Fruit fly (Drosophila melanogaster) whole organism, embryonic: ENCODE data around the gene CG43093.

Experiments
- Antp ChIP-seq: fragments of 200-800 bp; sonication (Bioruptor generic); optimal IDR thresholded peaks from 3 replicates; lab custom pipeline; 2016; ENCODE audit warnings: missing biosample characterization, missing genetic modification characterization
- B-H2 ChIP-seq: fragments of 200-800 bp; sonication (Bioruptor generic); optimal IDR thresholded peaks from 2 replicates; lab custom pipeline; 2018; ENCODE audit warnings: missing biosample characterization, mild to moderate bottlenecking, missing genetic modification characterization
- Bgb ChIP-seq: fragments of 200-800 bp; sonication (Bioruptor generic); IDR thresholded peaks from 2 replicates; pipeline ENCODE4 v1.3.6; 2022; ENCODE audit warnings: missing biosample characterization, missing genetic modification characterization; ENCODE audit not compliant: partially characterized antibody
- CG11456 ChIP-seq: fragments of 200-800 bp; sonication (Bioruptor generic); IDR thresholded peaks from 3 replicates; pipeline ENCODE4 v1.3.6; 2022; ENCODE audit warnings: missing biosample characterization, missing genetic modification characterization
- CG11504 ChIP-seq: fragments of 200-800 bp; sonication (Bioruptor generic); optimal IDR thresholded peaks from 3 replicates; lab custom pipeline; 2019; ENCODE audit warnings: missing biosample characterization, mild to moderate bottlenecking, missing genetic modification characterization, moderate library complexity
- CG11695 ChIP-seq: fragments of 200-800 bp; sonication (Bioruptor generic); IDR thresholded peaks from 3 replicates; pipeline ENCODE4 v1.3.6; 2022; ENCODE audit warnings: missing biosample characterization, missing genetic modification characterization
- CG13775 ChIP-seq: fragments of 200-800 bp; sonication (Bioruptor generic); optimal IDR thresholded peaks from 3 replicates; lab custom pipeline; 2017; ENCODE audit warnings: missing biosample characterization, mild to moderate bottlenecking, missing genetic modification characterization
- CG14965 ChIP-seq: fragments of 200-800 bp; sonication (Bioruptor generic); optimal IDR thresholded peaks from 2 replicates; lab custom pipeline; 2016; ENCODE audit warnings: missing biosample characterization, missing genetic modification characterization, borderline replicate concordance
- CG15073 ChIP-seq: fragments of 200-800 bp; sonication (Bioruptor generic); optimal IDR thresholded peaks from 2 replicates; lab custom pipeline; 2016; ENCODE audit warnings: missing biosample characterization, missing genetic modification characterization
- CG1602 ChIP-seq: fragments of 200-800 bp; sonication (Bioruptor generic); optimal IDR thresholded peaks from 3 replicates; lab custom pipeline; 2016; ENCODE audit warnings: missing biosample characterization, missing genetic modification characterization
- CG1647 ChIP-seq: fragments of 200-800 bp; sonication (Bioruptor generic); optimal IDR thresholded peaks from 3 replicates; lab custom pipeline; 2016; ENCODE audit warnings: missing biosample characterization, missing genetic modification characterization
- CG16863 ChIP-seq: fragments of 200-800 bp; sonication (Bioruptor generic); optimal IDR thresholded peaks from 3 replicates; lab custom pipeline; 2016; ENCODE audit warnings: missing biosample characterization, missing genetic modification characterization
- CG17359 ChIP-seq: fragments of 200-800 bp; sonication (Bioruptor generic); optimal IDR thresholded peaks from 3 replicates; lab custom pipeline; 2018; ENCODE audit warnings: missing biosample characterization, mild to moderate bottlenecking, missing genetic modification characterization, moderate library complexity
- CG17568 ChIP-seq: fragments of 200-800 bp; sonication (Bioruptor generic); optimal IDR thresholded peaks from 2 replicates; lab custom pipeline; 2018; ENCODE audit warnings: missing biosample characterization, mild to moderate bottlenecking, missing genetic modification characterization, moderate library complexity
- CG17912 ChIP-seq: fragments of 200-800 bp; sonication (Bioruptor generic); optimal IDR thresholded peaks from 2 replicates; lab custom pipeline; 2018; ENCODE audit warnings: missing biosample characterization, mild to moderate bottlenecking, missing genetic modification characterization
- CG1792 ChIP-seq: fragments of 200-800 bp; sonication (Bioruptor generic); optimal IDR thresholded peaks from 2 replicates; lab custom pipeline; 2016; ENCODE audit warnings: missing biosample characterization, missing genetic modification characterization
- CG34422 ChIP-seq: fragments of 200-800 bp; sonication (Bioruptor generic); IDR thresholded peaks from 3 replicates; pipeline ENCODE4 v1.3.6; 2022; ENCODE audit warnings: missing biosample characterization, missing genetic modification characterization
- CG4820 ChIP-seq: fragments of 200-800 bp; sonication (Bioruptor generic); optimal IDR thresholded peaks from 3 replicates; lab custom pipeline; 2016; ENCODE audit warnings: missing biosample characterization, missing genetic modification characterization
- CG6683 ChIP-seq: fragments of 200-800 bp; sonication (Bioruptor generic); optimal IDR thresholded peaks from 2 replicates; lab custom pipeline; 2017; ENCODE audit warnings: missing biosample characterization, mild to moderate bottlenecking, missing genetic modification characterization, missing genetic modification reagents
- CG7786 ChIP-seq: fragments of 200-800 bp; sonication (Bioruptor generic); optimal IDR thresholded peaks from 2 replicates; lab custom pipeline; 2016; ENCODE audit warnings: missing biosample characterization, missing genetic modification characterization
- CG7928 ChIP-seq: fragments of 200-800 bp; sonication (Bioruptor generic); optimal IDR thresholded peaks from 2 replicates; lab custom pipeline; 2017; ENCODE audit warnings: missing biosample characterization, mild to moderate bottlenecking, missing genetic modification characterization
- CG8388 ChIP-seq: fragments of 200-800 bp; sonication (Bioruptor generic); optimal IDR thresholded peaks from 2 replicates; lab custom pipeline; 2019; ENCODE audit warnings: missing biosample characterization, mild to moderate bottlenecking, missing genetic modification characterization, moderate library complexity
- CG9727 ChIP-seq: fragments of 200-800 bp; sonication (Bioruptor generic); optimal IDR thresholded peaks from 3 replicates; lab custom pipeline; 2017; ENCODE audit warnings: missing biosample characterization, mild to moderate bottlenecking, missing genetic modification characterization
- CG9932 ChIP-seq: fragments of 200-800 bp; sonication (Bioruptor generic); IDR thresholded peaks from 2 replicates; pipeline ENCODE4 v1.3.6; 2022; ENCODE audit warnings: missing biosample characterization, missing genetic modification characterization
- Dll ChIP-seq: fragments of 200-800 bp; sonication (Bioruptor generic); IDR thresholded peaks from 4 replicates; pipeline ENCODE4 v1.3.6; 2022; ENCODE audit warnings: missing biosample characterization, missing genetic modification characterization; ENCODE audit not compliant: partially characterized antibody
- Doc2 ChIP-seq: fragments of 200-800 bp; sonication (Bioruptor generic); IDR thresholded peaks from 2 replicates; pipeline ENCODE4 v1.3.6; 2022; ENCODE audit warnings: missing biosample characterization, missing genetic modification characterization
- Eip74EF ChIP-seq, 2 experiments: fragments of 200-800 bp in 1 of 2; fragments of >200 bp in 1 of 2; sonication (Bioruptor generic) in 1 of 2; optimal IDR thresholded peaks; 2 replicates each; lab custom pipeline; 2017 to 2019; ENCODE audit warnings: missing biosample characterization in 2 of 2, missing genetic modification characterization in 2 of 2, mild to moderate bottlenecking in 1 of 2, moderate library complexity in 1 of 2
- Ets97D ChIP-seq: fragments of 200-800 bp; sonication (Bioruptor generic); optimal IDR thresholded peaks from 3 replicates; lab custom pipeline; 2016; ENCODE audit warnings: missing biosample characterization, missing genetic modification characterization
- HLH54F ChIP-seq: fragments of 200-800 bp; sonication (Bioruptor generic); optimal IDR thresholded peaks from 3 replicates; lab custom pipeline; 2016; ENCODE audit warnings: missing biosample characterization, missing genetic modification characterization
- Hand ChIP-seq: fragments of 200-800 bp; sonication (Bioruptor generic); optimal IDR thresholded peaks from 2 replicates; lab custom pipeline; 2017; ENCODE audit warnings: mild to moderate bottlenecking, missing biosample characterization, missing genetic modification reagents, missing genetic modification characterization
- Meics ChIP-seq: fragments of 200-800 bp; sonication (Bioruptor generic); optimal IDR thresholded peaks from 2 replicates; lab custom pipeline; 2017; ENCODE audit warnings: missing biosample characterization, mild to moderate bottlenecking, missing genetic modification characterization
- Nf-YB ChIP-seq: fragments of 200-800 bp; sonication (Bioruptor generic); optimal IDR thresholded peaks from 3 replicates; lab custom pipeline; 2019; ENCODE audit warnings: missing biosample characterization, mild to moderate bottlenecking, missing genetic modification characterization, moderate library complexity
- Ravus ChIP-seq: fragments of 200-800 bp; sonication (Bioruptor generic); IDR thresholded peaks from 2 replicates; pipeline ENCODE4 v1.3.6; 2022; ENCODE audit warnings: missing biosample characterization, missing genetic modification characterization
- Sox100B ChIP-seq: fragments of 200-800 bp; sonication (Bioruptor generic); optimal IDR thresholded peaks from 3 replicates; lab custom pipeline; 2018; ENCODE audit warnings: missing biosample characterization, mild to moderate bottlenecking, missing genetic modification characterization
- Spps ChIP-seq: fragments of 200-800 bp; sonication (Bioruptor generic); optimal IDR thresholded peaks from 2 replicates; lab custom pipeline; 2018; ENCODE audit warnings: missing biosample characterization, mild to moderate bottlenecking, missing genetic modification characterization
- Ssrp ChIP-seq: fragments of 200-800 bp; sonication (Bioruptor generic); optimal IDR thresholded peaks from 2 replicates; lab custom pipeline; 2018; ENCODE audit warnings: missing biosample characterization, mild to moderate bottlenecking, missing genetic modification characterization, moderate library complexity
- Trl ChIP-seq, 3 experiments: fragments of >200 bp in 2 of 3; fragments of 200-800 bp in 1 of 3; sonication (Bioruptor generic) in 1 of 3; optimal IDR thresholded peaks; 2 replicates in 1 of 3; 3 replicates in 2 of 3; lab custom pipeline; 2016 to 2017; ENCODE audit warnings: missing biosample characterization in 1 of 3, missing genetic modification characterization in 1 of 3
- Usf ChIP-seq: fragments of 200-800 bp; sonication (Bioruptor generic); optimal IDR thresholded peaks from 2 replicates; lab custom pipeline; 2017; ENCODE audit warnings: missing genotype, missing biosample characterization, missing genetic modification characterization
- bowl ChIP-seq: fragments of 200-800 bp; sonication (Bioruptor generic); IDR thresholded peaks from 2 replicates; pipeline ENCODE4 v1.3.6; 2022; ENCODE audit warnings: missing biosample characterization, missing genetic modification characterization
- chif ChIP-seq, 2 experiments: fragments of 200-800 bp; sonication (Bioruptor generic); optimal IDR thresholded peaks; 3 replicates each; lab custom pipeline; 2016; ENCODE audit warnings: missing biosample characterization in 2 of 2, missing genetic modification characterization in 2 of 2
- fd96Cb ChIP-seq: fragments of 200-800 bp; sonication (Bioruptor generic); optimal IDR thresholded peaks from 2 replicates; lab custom pipeline; 2018; ENCODE audit warnings: missing biosample characterization, mild to moderate bottlenecking, missing genetic modification characterization, moderate library complexity
- gro ChIP-seq: fragments of 200-800 bp; sonication (Bioruptor generic); optimal IDR thresholded peaks from 2 replicates; lab custom pipeline; 2016; ENCODE audit warnings: missing biosample characterization, missing genetic modification characterization
- hb ChIP-seq: fragments of 200-800 bp; sonication (Bioruptor generic); IDR thresholded peaks from 3 replicates; pipeline ENCODE4 v1.3.6; 2022; ENCODE audit warnings: missing biosample characterization, missing genetic modification characterization; ENCODE audit not compliant: partially characterized antibody
- mam ChIP-seq: fragments of 200-800 bp; sonication (Bioruptor generic); optimal IDR thresholded peaks from 3 replicates; lab custom pipeline; 2016; ENCODE audit warnings: missing biosample characterization, missing genetic modification characterization
- org-1 ChIP-seq: fragments of 200-800 bp; sonication (Bioruptor generic); optimal IDR thresholded peaks from 2 replicates; lab custom pipeline; 2017; ENCODE audit warnings: missing biosample characterization, missing genetic modification characterization
- pnt ChIP-seq: fragments of 200-800 bp; sonication (Bioruptor generic); optimal IDR thresholded peaks from 3 replicates; lab custom pipeline; 2016; ENCODE audit warnings: missing biosample characterization, missing genetic modification characterization
- sqz ChIP-seq: fragments of 200-800 bp; sonication (Bioruptor generic); optimal IDR thresholded peaks from 3 replicates; lab custom pipeline; 2018; ENCODE audit warnings: missing biosample characterization, mild to moderate bottlenecking, missing genetic modification characterization
- stwl ChIP-seq: fragments of 200-800 bp; sonication (Bioruptor generic); optimal IDR thresholded peaks from 3 replicates; lab custom pipeline; 2018; ENCODE audit warnings: missing biosample characterization, mild to moderate bottlenecking, missing genetic modification characterization, moderate library complexity
- ttk ChIP-seq: fragments of 200-800 bp; sonication (Bioruptor generic); IDR thresholded peaks from 2 replicates; pipeline ENCODE4 v2.1.2; 2022; ENCODE audit warnings: missing biosample characterization, missing genetic modification characterization

Gene CG43093

dm6 chr3R:22726031-22726770 lies 43.9 kb downstream of the CG43093 start, which contains the start of gene RNF220 (continued):
- TF ChIP-seq CG9727 (peak; percentile 50), CG17359 (no peak), ttk (no peak), Eip74EF (GFP tag; optimal IDR thresholded peaks at IDR 0.05; lab: Kevin White, UChicago) (no peak), Ravus (GFP tag; lab: Robert Waterston, UW) (no peak), CG1647 (no peak), CG16863 (no peak), CG11695 (GFP tag; lab: Robert Waterston, UW) (no peak), stwl (tag; lab: Kevin White, UChicago) (no peak), mam (no peak), Usf (GFP tag; lab: Kevin White, UChicago) (no peak), chif (GFP tag; optimal IDR thresholded peaks at IDR 0.05; lab: Kevin White, UChicago) (no peak), CG4820 (GFP tag; lab: Kevin White, UChicago) (no peak), Trl (optimal IDR thresholded peaks at IDR 0.05; lab: Kevin White, UChicago) (no peak), Trl (GFP tag; optimal IDR thresholded peaks at IDR 0.05; lab: Kevin White, UChicago) (no peak), CG1602 (peak; percentile 9), Bgb (GFP tag; lab: Robert Waterston, UW) (peak; percentile 75), CG7928 (GFP tag; lab: Kevin White, UChicago) (no peak), CG17568 (GFP tag; lab: Kevin White, UChicago) (no peak), Antp (no peak), CG8388 (GFP tag; lab: Kevin White, UChicago) (no peak), pnt (GFP tag; lab: Kevin White, UChicago) (no peak), CG11504 (tag; lab: Kevin White, UChicago) (no peak), CG11456 (GFP tag; lab: Robert Waterston, UW) (no peak), Hand (no peak), CG13775 (peak; percentile 32), CG17912 (GFP tag; lab: Kevin White, UChicago) (no peak), Spps (tag; lab: Kevin White, UChicago) (no peak), Ets97D (GFP tag; lab: Kevin White, UChicago) (peak; percentile 20), fd96Cb (tag; lab: Kevin White, UChicago) (no peak), CG6683 (GFP tag; lab: Kevin White, UChicago) (no peak), CG7786 (GFP tag; lab: Kevin White, UChicago) (no peak), CG1792 (no peak), bowl (no peak), CG14965 (no peak), Dll (peak; percentile 77), CG9932 (GFP tag; lab: Robert Waterston, UW) (peak; percentile 47), gro (GFP tag; lab: Kevin White, UChicago) (no peak), Doc2 (no peak), CG34422 (GFP tag; lab: Robert Waterston, UW) (no peak), org-1 (GFP tag; lab: Kevin White, UChicago) (no peak), HLH54F (no peak), sqz (GFP tag; lab: Kevin White, UChicago) (no peak), hb (GFP tag; lab: Robert Waterston, UW) (no peak), Nf-YB (no peak), Sox100B (GFP tag; lab: Kevin White, UChicago) (peak; percentile 40), CG15073 (GFP tag; lab: Kevin White, UChicago) (no peak), Meics (GFP tag; lab: Kevin White, UChicago) (no peak), B-H2 (no peak), Ssrp (tag; lab: Kevin White, UChicago) (no peak)
